Fruit fly (Drosophila melanogaster): ENCODE data around the gene CG42586.

CG42586 gene

dm6 chr2L:14706194-14706593 lies 35.4 kb downstream of the CG42586 start (continued):
- TF ChIP-seq chif (GFP tag; optimal IDR thresholded peaks at IDR 0.05) (peak; percentile 65 to 88), sens (GFP tag) (peak; percentile 87), crc (GFP tag; optimal IDR thresholded peaks at IDR 0.05) (peak; percentile 42), Camta (GFP tag; optimal IDR thresholded peaks at IDR 0.05) (peak; percentile 85), HLH4C (GFP tag; IDR thresholded peaks at IDR 0.05; ENCODE audit: partially characterized antibody) (no peak), CG3726 (GFP tag; IDR thresholded peaks at IDR 0.05) (0 out of 3 replicates have a peak, but pooled peaks have one; percentile 33), wor (GFP tag; IDR thresholded peaks at IDR 0.05) (no peak), CG7745 (tag; optimal IDR thresholded peaks at IDR 0.05) (no peak), CG5953 (GFP tag; IDR thresholded peaks at IDR 0.05) (peak; percentile 57), CG11093 (GFP tag; IDR thresholded peaks at IDR 0.05) (peak; percentile 33; the same call in 1 of the 3 replicates), CG4707 (GFP tag; optimal IDR thresholded peaks at IDR 0.05) (no peak), Hr39 (optimal IDR thresholded peaks at IDR 0.05) (no peak), zf30C (GFP tag; optimal IDR thresholded peaks at IDR 0.05) (no peak), corto (GFP tag; optimal IDR thresholded peaks at IDR 0.05) (no peak), CG8089 (GFP tag; optimal IDR thresholded peaks at IDR 0.05) (peak; percentile 36), maf-S (GFP tag; optimal IDR thresholded peaks at IDR 0.05) (peak; percentile 68), inv (GFP tag; IDR thresholded peaks at IDR 0.05; ENCODE audit: partially characterized antibody) (no peak; the same call in 1 of the 2 replicates), jing (GFP tag; optimal IDR thresholded peaks at IDR 0.05) (no peak), CG3163 (GFP tag; optimal IDR thresholded peaks at IDR 0.05) (peak; percentile 52), D (optimal IDR thresholded peaks at IDR 0.05) (no peak), D (GFP tag; optimal IDR thresholded peaks at IDR 0.05) (peak; percentile 43), CG10565 (GFP tag; optimal IDR thresholded peaks at IDR 0.05) (peak; percentile 27), ftz-f1 (GFP tag; optimal IDR thresholded peaks at IDR 0.05) (peak; percentile 77), chinmo (GFP tag; IDR thresholded peaks at IDR 0.05; ENCODE audit: partially characterized antibody) (peak; percentile 27; the same call in 2 of the 4 replicates), Oaz (GFP tag; IDR thresholded peaks at IDR 0.05) (peak; percentile 47; the same call in 1 of the 2 replicates), CG17186 (GFP tag; optimal IDR thresholded peaks at IDR 0.05) (peak; percentile 42), CG13775 (GFP tag; optimal IDR thresholded peaks at IDR 0.05) (no peak), mam (GFP tag; optimal IDR thresholded peaks at IDR 0.05) (peak; percentile 69), CG12744 (GFP tag; optimal IDR thresholded peaks at IDR 0.05) (peak; percentile 85), cato (GFP tag; optimal IDR thresholded peaks at IDR 0.05; ENCODE audit: borderline replicate concordance) (no peak), CG13624 (GFP tag; optimal IDR thresholded peaks at IDR 0.05) (peak; percentile 76), CG11695 (GFP tag; IDR thresholded peaks at IDR 0.05) (0 out of 3 replicates have a peak, but pooled peaks have one; percentile 48), CG12659 (GFP tag; optimal IDR thresholded peaks at IDR 0.05) (peak; percentile 33), dmrt99B (tag; optimal IDR thresholded peaks at IDR 0.05) (peak; percentile 66), CG7839 (tag; optimal IDR thresholded peaks at IDR 0.05) (peak; percentile 79), Mad (GFP tag; optimal IDR thresholded peaks at IDR 0.05) (peak; percentile 47), CG9797 (GFP tag; optimal IDR thresholded peaks at IDR 0.05) (no peak), Fer3 (tag; optimal IDR thresholded peaks at IDR 0.05) (peak; percentile 62), CG15514 (GFP tag; optimal IDR thresholded peaks at IDR 0.05) (peak; percentile 66), CG6813 (GFP tag; optimal IDR thresholded peaks at IDR 0.05) (peak; percentile 45), Sin3A (optimal IDR thresholded peaks at IDR 0.05) (no peak), Stat92E (GFP tag; optimal IDR thresholded peaks at IDR 0.05) (no peak), CG7987 (GFP tag; optimal IDR thresholded peaks at IDR 0.05) (peak; percentile 89), CG33213 (GFP tag; optimal IDR thresholded peaks at IDR 0.05) (peak; percentile 93), HLH3B (GFP tag; IDR thresholded peaks at IDR 0.05) (peak; percentile 72), TFAM (GFP tag; optimal IDR thresholded peaks at IDR 0.05) (no peak), H15 (GFP tag; IDR thresholded peaks at IDR 0.05) (peak; percentile 30; the same call in 2 of the 3 replicates), CG15479 (GFP tag; optimal IDR thresholded peaks at IDR 0.05) (no peak), CG4282 (GFP tag; optimal IDR thresholded peaks at IDR 0.05) (no peak), CG2202 (tag; optimal IDR thresholded peaks at IDR 0.05) (no peak), stwl (tag; optimal IDR thresholded peaks at IDR 0.05) (peak; percentile 93)

Data from whole organism, embryonic.